Worm (Caenorhabditis elegans) whole organism, young adult: ENCODE measurements around the gene cbp-1.

Source experiments
- F22D6.2 ChIP-seq: sonication (generic microtip); optimal IDR thresholded peaks from 2 replicates; lab custom pipeline; 2016; ENCODE audit warnings: mild to moderate bottlenecking, missing genetic modification characterization, missing compliant biosample characterization
- dox-1 ChIP-seq: fragments of 200-800 bp; sonication (Bioruptor generic); IDR thresholded peaks from 2 replicates; pipeline ENCODE4 v1.3.6; 2022; ENCODE audit warnings: missing genetic modification reagents, missing genetic modification characterization, missing compliant biosample characterization
- snpc-4 ChIP-seq, 5 experiments: fragments of 150-350 bp in 1 of 5; sonication (generic microtip) in 4 of 5; optimal IDR thresholded peaks; 2 replicates each; lab custom pipeline; 2014 to 2018; ENCODE audit warnings: missing genetic modification characterization in 5 of 5, missing biosample characterization in 3 of 5, antibody characterized with exemption in 2 of 5, mild to moderate bottlenecking in 2 of 5, missing compliant biosample characterization in 2 of 5, missing genotype in 2 of 5, moderate library complexity in 2 of 5, missing genetic modification reagents in 1 of 5

DNA sequence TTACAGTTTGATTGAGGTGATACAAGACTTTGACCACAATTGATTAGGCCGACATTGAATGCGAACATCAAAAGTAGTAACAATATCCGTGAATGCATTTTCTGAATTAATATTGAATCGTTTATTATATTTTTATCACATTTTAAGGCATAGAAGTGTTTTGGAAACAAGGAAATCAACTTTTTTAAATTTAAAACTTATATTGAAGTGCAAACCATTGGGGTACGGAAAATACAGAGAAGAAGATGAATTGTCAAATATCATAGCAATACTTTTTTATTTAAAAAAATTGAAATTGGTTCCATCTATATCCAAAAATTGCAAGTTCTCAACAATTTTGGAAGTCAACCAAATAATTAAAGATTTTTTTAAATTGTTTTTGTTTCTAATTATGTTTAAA, 23.1 kb upstream of the cbp-1 start, which contains the start of gene T05G5.1:
- TF ChIP-seq snpc-4 (GFP tag; optimal IDR thresholded peaks at IDR 0.05; lab: Kevin White, UChicago) (no peak), snpc-4 (tag; optimal IDR thresholded peaks at IDR 0.05; lab: Kevin White, UChicago) (no peak), dox-1 (GFP tag; lab: Robert Waterston, UW) (no peak), F22D6.2 (tag; lab: Kevin White, UChicago) (no peak)
